Fruit fly (Drosophila melanogaster) whole organism, prepupa: Measurements from ENCODE around the gene Plap.

Experiments used
- Blimp-1 ChIP-seq: fragments of 200-800 bp; sonication (Bioruptor generic); optimal IDR thresholded peaks from 3 replicates; lab custom pipeline; 2017; ENCODE audit warnings: missing biosample characterization, missing genetic modification characterization, mild to moderate bottlenecking, moderate library complexity, missing genetic modification reagents
- CG10631 ChIP-seq: fragments of 200-800 bp; sonication (Bioruptor generic); optimal IDR thresholded peaks from 2 replicates; lab custom pipeline; 2016; ENCODE audit warnings: missing biosample characterization, missing genetic modification characterization
- CG10669 ChIP-seq: fragments of 200-800 bp; sonication (Bioruptor generic); optimal IDR thresholded peaks from 3 replicates; lab custom pipeline; 2018; ENCODE audit warnings: missing biosample characterization, mild to moderate bottlenecking, missing genetic modification characterization, moderate library complexity
- CG11902 ChIP-seq: fragments of 200-800 bp; sonication (Bioruptor generic); optimal IDR thresholded peaks from 3 replicates; lab custom pipeline; 2016; ENCODE audit warnings: missing biosample characterization, missing genetic modification characterization
- CG15336 ChIP-seq: fragments of 200-800 bp; sonication (Bioruptor generic); IDR thresholded peaks from 2 replicates; pipeline ENCODE4 v1.3.6; 2022; ENCODE audit warnings: missing biosample characterization, missing genetic modification characterization
- CG1621 ChIP-seq: fragments of 200-800 bp; sonication (Bioruptor generic); optimal IDR thresholded peaks from 3 replicates; lab custom pipeline; 2018; ENCODE audit warnings: missing biosample characterization, mild to moderate bottlenecking, missing genetic modification characterization
- CG3032 ChIP-seq: fragments of 200-800 bp; optimal IDR thresholded peaks from 2 replicates; lab custom pipeline; 2019; ENCODE audit warnings: missing biosample characterization, mild to moderate bottlenecking, missing genetic modification characterization, moderate library complexity
- CG31627 ChIP-seq: fragments of 200-800 bp; sonication (Bioruptor generic); optimal IDR thresholded peaks from 3 replicates; lab custom pipeline; 2016; ENCODE audit warnings: missing biosample characterization, missing genetic modification characterization
- CG34406 ChIP-seq: fragments of 200-800 bp; sonication (Bioruptor generic); optimal IDR thresholded peaks from 3 replicates; lab custom pipeline; 2016; ENCODE audit warnings: missing biosample characterization, missing genetic modification characterization
- CG3919 ChIP-seq: fragments of 200-800 bp; sonication (Bioruptor generic); optimal IDR thresholded peaks from 3 replicates; lab custom pipeline; 2016; ENCODE audit warnings: missing biosample characterization, missing genetic modification characterization
- CG4318 ChIP-seq: fragments of 200-800 bp; sonication (Bioruptor generic); optimal IDR thresholded peaks from 3 replicates; lab custom pipeline; 2017; ENCODE audit warnings: missing biosample characterization, mild to moderate bottlenecking, missing genetic modification characterization
- CG6163 ChIP-seq: fragments of 200-800 bp; sonication (Bioruptor generic); IDR thresholded peaks from 3 replicates; pipeline ENCODE4 v1.3.6; 2022; ENCODE audit warnings: missing biosample characterization, missing genetic modification characterization
- CG6276 ChIP-seq: fragments of 200-800 bp; sonication (Bioruptor generic); optimal IDR thresholded peaks from 2 replicates; lab custom pipeline; 2017; ENCODE audit warnings: missing biosample characterization, mild to moderate bottlenecking, missing genetic modification characterization
- CG6808 ChIP-seq: fragments of 200-800 bp; sonication (Bioruptor generic); optimal IDR thresholded peaks from 3 replicates; lab custom pipeline; 2017; ENCODE audit warnings: missing biosample characterization, missing genetic modification characterization, mild to moderate bottlenecking, moderate library complexity, missing genetic modification reagents
- CG6854 ChIP-seq: fragments of 200-800 bp; sonication (Bioruptor generic); optimal IDR thresholded peaks from 2 replicates; lab custom pipeline; 2017; ENCODE audit warnings: missing biosample characterization, mild to moderate bottlenecking, missing genetic modification characterization
- CG7368 ChIP-seq: fragments of 200-800 bp; sonication (Bioruptor generic); optimal IDR thresholded peaks from 3 replicates; lab custom pipeline; 2016; ENCODE audit warnings: missing biosample characterization, missing genetic modification characterization
- CG8119 ChIP-seq: fragments of 200-800 bp; sonication (Bioruptor generic); IDR thresholded peaks from 3 replicates; pipeline ENCODE4 v1.3.6; 2022; ENCODE audit warnings: missing biosample characterization, missing genetic modification characterization
- CG8319 ChIP-seq: fragments of 200-800 bp; sonication (Bioruptor generic); optimal IDR thresholded peaks from 3 replicates; lab custom pipeline; 2016; ENCODE audit warnings: missing biosample characterization, missing genetic modification characterization
- CG8632 ChIP-seq: fragments of 200-800 bp; sonication (Bioruptor generic); optimal IDR thresholded peaks from 3 replicates; lab custom pipeline; 2016; ENCODE audit warnings: missing biosample characterization, missing genetic modification characterization
- CG9139 ChIP-seq: fragments of 200-800 bp; sonication (Bioruptor generic); optimal IDR thresholded peaks from 3 replicates; lab custom pipeline; 2017; ENCODE audit warnings: missing biosample characterization, mild to moderate bottlenecking, missing genetic modification characterization
- Eip75B ChIP-seq: fragments of 200-800 bp; sonication (Bioruptor generic); optimal IDR thresholded peaks from 3 replicates; lab custom pipeline; 2016; ENCODE audit warnings: missing biosample characterization, missing genetic modification characterization
- Eip78C ChIP-seq: fragments of 200-800 bp; sonication (Bioruptor generic); peaks from one replicate; lab custom pipeline; 2016; ENCODE audit warnings: missing biosample characterization, missing genetic modification characterization
- Ets96B ChIP-seq: fragments of 200-800 bp; optimal IDR thresholded peaks from 2 replicates; lab custom pipeline; 2019; ENCODE audit warnings: missing biosample characterization, mild to moderate bottlenecking, missing genetic modification characterization, moderate library complexity
- Hr38 ChIP-seq: sonication (Bioruptor generic); optimal IDR thresholded peaks from 2 replicates; lab custom pipeline; 2016; ENCODE audit warnings: missing biosample characterization, missing genetic modification characterization
- Hr39 ChIP-seq: fragments of 200-800 bp; sonication (Bioruptor generic); optimal IDR thresholded peaks from 2 replicates; lab custom pipeline; 2016; ENCODE audit warnings: missing biosample characterization, missing genetic modification characterization
- Hr4 ChIP-seq: fragments of 200-800 bp; sonication (Bioruptor generic); optimal IDR thresholded peaks from 3 replicates; lab custom pipeline; 2016; ENCODE audit warnings: missing biosample characterization, missing genetic modification characterization
- Lpt ChIP-seq: fragments of 200-800 bp; sonication (Bioruptor generic); optimal IDR thresholded peaks from 3 replicates; lab custom pipeline; 2016; ENCODE audit warnings: missing biosample characterization, missing genetic modification characterization
- Met ChIP-seq: fragments of 200-800 bp; sonication (Bioruptor generic); optimal IDR thresholded peaks from 3 replicates; lab custom pipeline; 2016; ENCODE audit warnings: missing biosample characterization, missing genetic modification characterization
- Sox102F ChIP-seq: fragments of 200-800 bp; sonication (Bioruptor generic); optimal IDR thresholded peaks from 2 replicates; lab custom pipeline; 2016; ENCODE audit warnings: missing biosample characterization, mild to moderate bottlenecking, missing genetic modification characterization
- Sox14 ChIP-seq: fragments of 200-800 bp; sonication (Bioruptor generic); optimal IDR thresholded peaks from 3 replicates; lab custom pipeline; 2016; ENCODE audit warnings: missing biosample characterization, missing genetic modification characterization
- Sox15 ChIP-seq: fragments of 200-800 bp; sonication (Bioruptor generic); optimal IDR thresholded peaks from 3 replicates; lab custom pipeline; 2016; ENCODE audit warnings: missing biosample characterization, missing genetic modification characterization
- achi ChIP-seq: fragments of 200-800 bp; sonication (Bioruptor generic); optimal IDR thresholded peaks from 3 replicates; lab custom pipeline; 2016; ENCODE audit warnings: missing biosample characterization, missing genetic modification characterization
- acj6 ChIP-seq: fragments of 200-800 bp; sonication (Bioruptor generic); optimal IDR thresholded peaks from 3 replicates; lab custom pipeline; 2016; ENCODE audit warnings: missing biosample characterization, missing genetic modification characterization
- cyc ChIP-seq: fragments of 200-800 bp; sonication (Bioruptor generic); optimal IDR thresholded peaks from 3 replicates; lab custom pipeline; 2016; ENCODE audit warnings: missing biosample characterization, missing genetic modification characterization
- dsx ChIP-seq: fragments of 200-800 bp; optimal IDR thresholded peaks from 3 replicates; lab custom pipeline; 2019; ENCODE audit warnings: missing biosample characterization, mild to moderate bottlenecking, missing genetic modification characterization, moderate library complexity; ENCODE audit not compliant: poor library complexity, severe bottlenecking
- eg ChIP-seq: fragments of 200-800 bp; sonication (Bioruptor generic); IDR thresholded peaks from 3 replicates; pipeline ENCODE4 v1.3.6; 2022; ENCODE audit warnings: missing biosample characterization, missing genetic modification characterization
- esn ChIP-seq: fragments of 200-800 bp; sonication (Bioruptor generic); optimal IDR thresholded peaks from 2 replicates; lab custom pipeline; 2016; ENCODE audit warnings: missing biosample characterization, mild to moderate bottlenecking, missing genetic modification characterization, moderate library complexity
- fkh ChIP-seq: fragments of 200-800 bp; sonication (Bioruptor generic); optimal IDR thresholded peaks from 3 replicates; lab custom pipeline; 2017; ENCODE audit warnings: missing biosample characterization, mild to moderate bottlenecking, missing genetic modification characterization, moderate library complexity
- lz ChIP-seq: fragments of 200-800 bp; sonication (Bioruptor generic); optimal IDR thresholded peaks from 3 replicates; lab custom pipeline; 2016; ENCODE audit warnings: missing biosample characterization, missing genetic modification characterization
- net ChIP-seq: fragments of 200-800 bp; sonication (Bioruptor generic); optimal IDR thresholded peaks from 3 replicates; lab custom pipeline; 2016; ENCODE audit warnings: missing biosample characterization, missing genetic modification characterization
- pdm3 ChIP-seq: fragments of 200-800 bp; sonication (Bioruptor generic); optimal IDR thresholded peaks from 3 replicates; lab custom pipeline; 2016; ENCODE audit warnings: missing biosample characterization, missing genetic modification characterization
- salr ChIP-seq, 2 experiments: fragments of 200-800 bp; sonication (Bioruptor generic); optimal IDR thresholded peaks; 3 replicates each; lab custom pipeline; 2016 to 2018; ENCODE audit warnings: missing biosample characterization in 2 of 2, missing genetic modification characterization in 2 of 2, mild to moderate bottlenecking in 1 of 2
- ss ChIP-seq, 2 experiments: fragments of 200-800 bp; sonication (Bioruptor generic); optimal IDR thresholded peaks; 2 replicates in 1 of 2; 3 replicates in 1 of 2; lab custom pipeline; 2017 to 2018; ENCODE audit warnings: mild to moderate bottlenecking in 2 of 2, missing biosample characterization in 2 of 2, missing genetic modification characterization in 2 of 2, moderate library complexity in 1 of 2
- svp ChIP-seq: fragments of 200-800 bp; sonication (Bioruptor generic); peaks from one replicate; lab custom pipeline; 2016; ENCODE audit warnings: missing biosample characterization, missing genetic modification characterization
- topi ChIP-seq: fragments of 200-800 bp; sonication (Bioruptor generic); optimal IDR thresholded peaks from 3 replicates; lab custom pipeline; 2016; ENCODE audit warnings: missing biosample characterization, missing genetic modification characterization
- vri ChIP-seq: fragments of 200-800 bp; sonication (Bioruptor generic); optimal IDR thresholded peaks from 3 replicates; lab custom pipeline; 2016; ENCODE audit warnings: missing biosample characterization, mild to moderate bottlenecking, missing genetic modification characterization

Gene Plap

dm6 chr2L:1158519-1159319 is 11.4 kb downstream of the Plap start, which contains the start of gene Tango14:
Gene Tango14, plus strand, starts transcription at chr2L:1158661.
- TF ChIP-seq svp (GFP tag; lab: Kevin White, UChicago) (peak; percentile 35), cyc (GFP tag; lab: Kevin White, UChicago) (no peak), eg (peak; percentile 35; the same call in 1 of the 3 replicates)

dm6 chr2L:1157679-1158518 is 12.3 kb downstream of the Plap start, which contains the start of gene capt:
Gene capt, minus strand, starts transcription at chr2L:1158262.
- TF ChIP-seq salr (GFP tag; optimal IDR thresholded peaks at IDR 0.05; lab: Kevin White, UChicago): no peak
- no peak for TF ChIP-seq CG6854 (GFP tag; lab: Kevin White, UChicago)
- TF ChIP-seq Sox14 (GFP tag; lab: Kevin White, UChicago): peak; percentile 33
- TF ChIP-seq dsx (GFP tag; lab: Kevin White, UChicago): no peak
- TF ChIP-seq lz: peak; percentile 59
- TF ChIP-seq Sox15 (GFP tag; lab: Kevin White, UChicago): peak; percentile 8
- TF ChIP-seq CG31627 (GFP tag; lab: Kevin White, UChicago): peak; percentile 65
- TF ChIP-seq CG6163 (GFP tag; lab: Robert Waterston, UW): peak; percentile 37; the same call in 1 of the 3 replicates
- TF ChIP-seq CG15336 (GFP tag; lab: Robert Waterston, UW): peak; percentile 37; the same call in 1 of the 2 replicates
- TF ChIP-seq CG10669 (GFP tag; lab: Kevin White, UChicago): no peak
- peak; percentile 7 for TF ChIP-seq CG11902
- peak; percentile 54 for TF ChIP-seq cyc (GFP tag; lab: Kevin White, UChicago)
- TF ChIP-seq CG34406 (GFP tag; lab: Kevin White, UChicago): peak; percentile 27
- TF ChIP-seq CG8319: no peak
- TF ChIP-seq eg: peak; percentile 55; the same call in 1 of the 3 replicates
- no peak for TF ChIP-seq CG6276
- peak; percentile 33 to 50 for TF ChIP-seq ss (GFP tag; optimal IDR thresholded peaks at IDR 0.05; lab: Kevin White, UChicago)
- TF ChIP-seq Hr4: no peak
- TF ChIP-seq CG1621: no peak
- peak; percentile 74 for TF ChIP-seq svp (GFP tag; lab: Kevin White, UChicago)
- peak; percentile 66 for TF ChIP-seq Eip78C
- peak; percentile 59 for TF ChIP-seq Met (GFP tag; lab: Kevin White, UChicago)
- TF ChIP-seq fkh (GFP tag; lab: Kevin White, UChicago): peak; percentile 30
- no peak for TF ChIP-seq CG4318 (GFP tag; lab: Kevin White, UChicago)
- TF ChIP-seq CG3032: peak; percentile 51
- TF ChIP-seq vri (GFP tag; lab: Kevin White, UChicago): peak; percentile 18
- no peak for TF ChIP-seq CG10631 (GFP tag; lab: Kevin White, UChicago)
- no peak for TF ChIP-seq net (GFP tag; lab: Kevin White, UChicago)
- TF ChIP-seq CG8632: no peak
- TF ChIP-seq Hr38 (GFP tag; lab: Kevin White, UChicago): no peak
- no peak for TF ChIP-seq CG9139 (GFP tag; lab: Kevin White, UChicago)
- TF ChIP-seq acj6 (GFP tag; lab: Kevin White, UChicago): no peak
- TF ChIP-seq Hr39 (GFP tag; lab: Kevin White, UChicago): peak; percentile 66
- peak; percentile 33 for TF ChIP-seq Ets96B (tag; lab: Kevin White, UChicago)
- TF ChIP-seq Eip75B (GFP tag; lab: Kevin White, UChicago): no peak
- peak; percentile 30 for TF ChIP-seq esn
- TF ChIP-seq Sox102F: peak; percentile 31
- TF ChIP-seq pdm3 (GFP tag; lab: Kevin White, UChicago): no peak
- TF ChIP-seq topi: peak; percentile 27
- no peak for TF ChIP-seq CG3919
- TF ChIP-seq CG8119 (GFP tag; lab: Robert Waterston, UW): 0 out of 3 replicates have a peak, but pooled peaks have one; percentile 49
- TF ChIP-seq achi (GFP tag; lab: Kevin White, UChicago): no peak
- no peak for TF ChIP-seq CG7368 (GFP tag; lab: Kevin White, UChicago)
- no peak for TF ChIP-seq Lpt
- no peak for TF ChIP-seq Blimp-1 (GFP tag; lab: Kevin White, UChicago)
- TF ChIP-seq CG6808: peak; percentile 7
